In the genomic region with DNA sequence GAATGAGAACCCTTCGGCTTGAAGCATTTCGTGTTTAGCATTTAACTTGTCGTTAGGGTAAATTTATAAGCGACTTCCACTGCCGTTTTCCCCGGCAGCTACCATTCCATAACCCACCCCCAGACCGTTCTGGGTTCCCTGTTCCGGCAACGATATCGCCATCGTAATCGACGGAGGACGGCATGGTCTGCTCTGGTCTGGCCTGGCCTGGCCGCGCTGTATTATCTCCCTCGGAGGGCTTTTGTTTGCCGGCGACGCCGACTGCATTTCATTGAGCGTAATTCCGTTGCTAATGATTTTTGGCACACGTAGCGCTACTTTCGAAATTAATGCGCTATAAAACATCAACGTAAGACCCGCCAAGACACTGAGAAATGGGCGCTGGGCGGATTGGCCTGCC, we compare ENCODE assay signal across 1 fruit fly cellular context.
TF ChIP-seq lines count a peak whose summit lies in the region.

No protein-coding gene starts in this region.

TF ChIP-seq in whole organism, embryonic, 481 proteins besides CTCF, POLR2A, EP300 and RAD21 (continued from another document):
- TF ChIP-seq CG2129 (GFP tag; IDR thresholded peaks at IDR 0.05; lab: Robert Waterston, UW; ENCODE audit: partially characterized antibody) (no peak), oc (tag; optimal IDR thresholded peaks at IDR 0.05; lab: Kevin White, UChicago) (peak; percentile 47), cad (GFP tag; optimal IDR thresholded peaks at IDR 0.05; lab: Kevin White, UChicago) (peak; percentile 9), sc (optimal IDR thresholded peaks at IDR 0.05; lab: Kevin White, UChicago) (no peak), sc (GFP tag; optimal IDR thresholded peaks at IDR 0.05; lab: Kevin White, UChicago) (no peak), bcd (GFP tag; optimal IDR thresholded peaks at IDR 0.05; lab: Kevin White, UChicago) (no peak), kni (GFP tag; optimal IDR thresholded peaks at IDR 0.05; lab: Kevin White, UChicago) (peak; percentile 9), hkb (optimal IDR thresholded peaks at IDR 0.05; lab: Kevin White, UChicago) (no peak), hkb (GFP tag; IDR thresholded peaks at IDR 0.05; lab: Robert Waterston, UW) (0 out of 2 replicates have a peak, but pooled peaks have one; percentile 8), nom (GFP tag; optimal IDR thresholded peaks at IDR 0.05; lab: Kevin White, UChicago) (no peak), pros (GFP tag; optimal IDR thresholded peaks at IDR 0.05; lab: Kevin White, UChicago) (peak; percentile 88), CG11696 (GFP tag; IDR thresholded peaks at IDR 0.05; lab: Robert Waterston, UW) (0 out of 2 replicates have a peak, but pooled peaks have one; percentile 12), Hr39 (optimal IDR thresholded peaks at IDR 0.05; lab: Kevin White, UChicago) (no peak), CG7987 (GFP tag; optimal IDR thresholded peaks at IDR 0.05; lab: Kevin White, UChicago) (no peak), sens (GFP tag; lab: Kevin White, UChicago) (peak; percentile 64), usp (GFP tag; optimal IDR thresholded peaks at IDR 0.05; lab: Kevin White, UChicago) (no peak), grau (tag; optimal IDR thresholded peaks at IDR 0.05; lab: Kevin White, UChicago) (no peak), chif (GFP tag; optimal IDR thresholded peaks at IDR 0.05; lab: Kevin White, UChicago) (no peak), run (tag; optimal IDR thresholded peaks at IDR 0.05; lab: Kevin White, UChicago) (peak; percentile 24), CG31224 (GFP tag; IDR thresholded peaks at IDR 0.05; lab: Robert Waterston, UW) (peak; percentile 12; the same call in 1 of the 2 replicates), zfh2 (GFP tag; optimal IDR thresholded peaks at IDR 0.05; lab: Kevin White, UChicago) (no peak), CG17328 (GFP tag; IDR thresholded peaks at IDR 0.05; lab: Robert Waterston, UW) (no peak), CG5245 (GFP tag; optimal IDR thresholded peaks at IDR 0.05; lab: Kevin White, UChicago) (no peak), CG13894 (tag; optimal IDR thresholded peaks at IDR 0.05; lab: Kevin White, UChicago) (peak; percentile 42), wdn (GFP tag; IDR thresholded peaks at IDR 0.05; lab: Robert Waterston, UW) (no peak), Hr78 (GFP tag; optimal IDR thresholded peaks at IDR 0.05; lab: Kevin White, UChicago) (no peak), jigr1 (GFP tag; IDR thresholded peaks at IDR 0.05; lab: Robert Waterston, UW) (no peak), CG13775 (GFP tag; optimal IDR thresholded peaks at IDR 0.05; lab: Kevin White, UChicago) (no peak), CG31388 (GFP tag; optimal IDR thresholded peaks at IDR 0.05; lab: Kevin White, UChicago) (no peak), abd-A (tag; optimal IDR thresholded peaks at IDR 0.05; lab: Kevin White, UChicago) (peak; percentile 41), rib (GFP tag; IDR thresholded peaks at IDR 0.05; lab: Robert Waterston, UW) (no peak), nerfin-1 (tag; optimal IDR thresholded peaks at IDR 0.05; lab: Kevin White, UChicago) (peak; percentile 59), Sry-β (GFP tag; optimal IDR thresholded peaks at IDR 0.05; lab: Kevin White, UChicago) (no peak), bsh (GFP tag; optimal IDR thresholded peaks at IDR 0.05; lab: Kevin White, UChicago) (no peak), Doc2 (GFP tag; IDR thresholded peaks at IDR 0.05; lab: Robert Waterston, UW) (no peak)
